Fruit fly (Drosophila melanogaster) whole organism, embryonic: ENCODE measurements around the gene Grip84.

Experiments
- Awh ChIP-seq: fragments of 200-800 bp; sonication (Bioruptor generic); IDR thresholded peaks from 2 replicates; pipeline ENCODE4, ENCODE4 v1.3.6; 2022; ENCODE audit warnings: missing biosample characterization, missing genetic modification characterization
- CG10267 ChIP-seq: fragments of 200-800 bp; sonication (Bioruptor generic); optimal IDR thresholded peaks from 2 replicates; lab custom pipeline; 2018; ENCODE audit warnings: missing biosample characterization, mild to moderate bottlenecking, missing genetic modification characterization, moderate library complexity
- CG10959 ChIP-seq: fragments of 200-800 bp; sonication (Bioruptor generic); IDR thresholded peaks from 2 replicates; pipeline ENCODE4 v1.3.6; 2022; ENCODE audit warnings: missing biosample characterization, missing genetic modification characterization
- CG11560 ChIP-seq: fragments of 200-800 bp; sonication (Bioruptor generic); IDR thresholded peaks from 3 replicates; pipeline ENCODE4 v1.3.6; 2022; ENCODE audit warnings: missing biosample characterization, missing genetic modification characterization
- CG13287 ChIP-seq: fragments of 200-800 bp; sonication (Bioruptor generic); IDR thresholded peaks from 2 replicates; pipeline ENCODE4 v1.3.6; 2022; ENCODE audit warnings: missing biosample characterization, missing genetic modification characterization; ENCODE audit not compliant: partially characterized antibody
- CG15011 ChIP-seq: fragments of 200-800 bp; sonication (Bioruptor generic); optimal IDR thresholded peaks from 3 replicates; lab custom pipeline; 2018; ENCODE audit warnings: missing biosample characterization, mild to moderate bottlenecking, missing genetic modification characterization
- CG15514 ChIP-seq: fragments of 200-800 bp; sonication (Bioruptor generic); optimal IDR thresholded peaks from 3 replicates; lab custom pipeline; 2017; ENCODE audit warnings: missing biosample characterization, missing genetic modification characterization, mild to moderate bottlenecking, moderate library complexity, missing genetic modification reagents
- CG17568 ChIP-seq: fragments of 200-800 bp; sonication (Bioruptor generic); optimal IDR thresholded peaks from 2 replicates; lab custom pipeline; 2018; ENCODE audit warnings: missing biosample characterization, mild to moderate bottlenecking, missing genetic modification characterization, moderate library complexity
- CG17802 ChIP-seq: fragments of 200-800 bp; sonication (Bioruptor generic); optimal IDR thresholded peaks from 2 replicates; lab custom pipeline; 2018; ENCODE audit warnings: missing biosample characterization, mild to moderate bottlenecking, missing genetic modification characterization, moderate library complexity
- CG18262 ChIP-seq: fragments of 200-800 bp; optimal IDR thresholded peaks from 3 replicates; lab custom pipeline; 2019; ENCODE audit warnings: missing biosample characterization, mild to moderate bottlenecking, missing genetic modification characterization, moderate library complexity
- CG4282 ChIP-seq: fragments of 200-800 bp; sonication (Bioruptor generic); optimal IDR thresholded peaks from 2 replicates; lab custom pipeline; 2016; ENCODE audit warnings: missing biosample characterization, missing genetic modification characterization
- CG43689 ChIP-seq: fragments of 200-800 bp; sonication (Bioruptor generic); IDR thresholded peaks from 2 replicates; pipeline ENCODE4 v1.3.6; 2022; ENCODE audit warnings: missing biosample characterization, missing genetic modification characterization
- CG4707 ChIP-seq: fragments of 200-800 bp; sonication (Bioruptor generic); optimal IDR thresholded peaks from 2 replicates; lab custom pipeline; 2018; ENCODE audit warnings: missing biosample characterization, mild to moderate bottlenecking, missing genetic modification characterization, moderate library complexity
- CG4730 ChIP-seq: fragments of 200-800 bp; sonication (Bioruptor generic); IDR thresholded peaks from 2 replicates; pipeline ENCODE4 v1.3.6; 2022; ENCODE audit warnings: missing biosample characterization, missing genetic modification characterization
- CG5180 ChIP-seq: fragments of 200-800 bp; sonication (Bioruptor generic); optimal IDR thresholded peaks from 3 replicates; lab custom pipeline; 2017; ENCODE audit warnings: missing biosample characterization, missing genetic modification characterization, mild to moderate bottlenecking, moderate library complexity, missing genetic modification reagents
- CG5953 ChIP-seq: fragments of 200-800 bp; sonication (Bioruptor generic); IDR thresholded peaks from 2 replicates; pipeline ENCODE4 v1.3.6; 2022; ENCODE audit warnings: missing biosample characterization, missing genetic modification characterization
- CG6791 ChIP-seq: fragments of 200-800 bp; sonication (Bioruptor generic); IDR thresholded peaks from 3 replicates; pipeline ENCODE4 v1.3.6; 2022; ENCODE audit warnings: missing biosample characterization, missing genetic modification characterization; ENCODE audit not compliant: partially characterized antibody
- CkIIα-i1 ChIP-seq: fragments of 200-800 bp; sonication (Bioruptor generic); IDR thresholded peaks from 2 replicates; pipeline ENCODE4 v1.3.6; 2022; ENCODE audit warnings: missing biosample characterization, missing genetic modification characterization
- ERR ChIP-seq: fragments of 200-800 bp; sonication (Bioruptor generic); optimal IDR thresholded peaks from 2 replicates; lab custom pipeline; 2016; ENCODE audit warnings: missing biosample characterization, missing genetic modification characterization
- GATAe ChIP-seq: fragments of 200-800 bp; sonication (Bioruptor generic); conservative IDR thresholded peaks from 2 replicates; pipeline ENCODE4 v1.3.6; 2022; ENCODE audit warnings: missing biosample characterization, missing genetic modification characterization
- HmgZ ChIP-seq: fragments of 200-800 bp; sonication (Bioruptor generic); optimal IDR thresholded peaks from 2 replicates; lab custom pipeline; 2018; ENCODE audit warnings: missing biosample characterization, mild to moderate bottlenecking, missing genetic modification characterization
- Hr78 ChIP-seq, 2 experiments: fragments of 200-800 bp in 1 of 2; fragments of >200 bp in 1 of 2; sonication (Bioruptor generic) in 1 of 2; optimal IDR thresholded peaks; 2 replicates each; lab custom pipeline; 2017 to 2019; ENCODE audit warnings: missing biosample characterization in 2 of 2, missing genetic modification characterization in 2 of 2, mild to moderate bottlenecking in 1 of 2, moderate library complexity in 1 of 2
- Lpt ChIP-seq: fragments of >200 bp; optimal IDR thresholded peaks from 2 replicates; lab custom pipeline; 2018; ENCODE audit warnings: missing biosample characterization, missing genetic modification characterization
- Mrtf ChIP-seq: fragments of 200-800 bp; sonication (Bioruptor generic); IDR thresholded peaks from 3 replicates; pipeline ENCODE4 v1.3.6; 2022; ENCODE audit warnings: missing biosample characterization, missing genetic modification characterization
- Ssrp ChIP-seq: fragments of 200-800 bp; sonication (Bioruptor generic); optimal IDR thresholded peaks from 2 replicates; lab custom pipeline; 2018; ENCODE audit warnings: missing biosample characterization, mild to moderate bottlenecking, missing genetic modification characterization, moderate library complexity
- ac ChIP-seq: fragments of 200-800 bp; sonication (Bioruptor generic); optimal IDR thresholded peaks from 3 replicates; lab custom pipeline; 2017; ENCODE audit warnings: missing biosample characterization, mild to moderate bottlenecking, missing genetic modification characterization
- ara ChIP-seq: fragments of 200-800 bp; sonication (Bioruptor generic); IDR thresholded peaks from 2 replicates; pipeline ENCODE4 v1.3.6; 2022; ENCODE audit warnings: missing biosample characterization, missing genetic modification characterization
- bowl ChIP-seq: fragments of 200-800 bp; sonication (Bioruptor generic); IDR thresholded peaks from 2 replicates; pipeline ENCODE4 v1.3.6; 2022; ENCODE audit warnings: missing biosample characterization, missing genetic modification characterization
- bsh ChIP-seq, 2 experiments: fragments of 200-800 bp; sonication (Bioruptor generic); optimal IDR thresholded peaks; 2 replicates each; lab custom pipeline; 2017 to 2018; ENCODE audit warnings: mild to moderate bottlenecking in 2 of 2, missing biosample characterization in 2 of 2, missing genetic modification characterization in 2 of 2, moderate library complexity in 1 of 2
- caup ChIP-seq: fragments of 200-800 bp; sonication (Bioruptor generic); optimal IDR thresholded peaks from 3 replicates; lab custom pipeline; 2017; ENCODE audit warnings: missing biosample characterization, mild to moderate bottlenecking, missing genetic modification characterization, moderate library complexity; ENCODE audit not compliant: severe bottlenecking
- chinmo ChIP-seq: fragments of 200-800 bp; sonication (Bioruptor generic); IDR thresholded peaks from 4 replicates; pipeline ENCODE4 v1.3.6; 2022; ENCODE audit warnings: missing biosample characterization, missing genetic modification characterization; ENCODE audit not compliant: partially characterized antibody
- disco-r ChIP-seq: fragments of 200-800 bp; sonication (Bioruptor generic); optimal IDR thresholded peaks from 2 replicates; lab custom pipeline; 2016; ENCODE audit warnings: missing biosample characterization, missing genetic modification characterization
- ems ChIP-seq: fragments of 200-800 bp; sonication (Bioruptor generic); optimal IDR thresholded peaks from 3 replicates; lab custom pipeline; 2016; ENCODE audit warnings: missing biosample characterization, missing genetic modification characterization
- eve ChIP-seq, 2 experiments: fragments of >200 bp; optimal IDR thresholded peaks; 2 replicates each; lab custom pipeline; 2017; ENCODE audit warnings: missing biosample characterization in 2 of 2, missing genetic modification characterization in 2 of 2
- fd3F ChIP-seq: fragments of 200-800 bp; sonication (Bioruptor generic); optimal IDR thresholded peaks from 2 replicates; lab custom pipeline; 2018; ENCODE audit warnings: missing biosample characterization, mild to moderate bottlenecking, missing genetic modification characterization, moderate library complexity
- fd96Cb ChIP-seq: fragments of 200-800 bp; sonication (Bioruptor generic); optimal IDR thresholded peaks from 2 replicates; lab custom pipeline; 2018; ENCODE audit warnings: missing biosample characterization, mild to moderate bottlenecking, missing genetic modification characterization, moderate library complexity
- fru ChIP-seq: fragments of >200 bp; optimal IDR thresholded peaks from 2 replicates; lab custom pipeline; 2017
- hb ChIP-seq: fragments of 200-800 bp; sonication (Bioruptor generic); IDR thresholded peaks from 3 replicates; pipeline ENCODE4 v1.3.6; 2022; ENCODE audit warnings: missing biosample characterization, missing genetic modification characterization; ENCODE audit not compliant: partially characterized antibody
- kni ChIP-seq: fragments of 200-800 bp; sonication (Bioruptor generic); optimal IDR thresholded peaks from 3 replicates; lab custom pipeline; 2017; ENCODE audit warnings: mild to moderate bottlenecking, missing biosample characterization, missing genetic modification reagents, missing genetic modification characterization
- maf-S ChIP-seq: fragments of 200-800 bp; sonication (Bioruptor generic); optimal IDR thresholded peaks from 2 replicates; lab custom pipeline; 2016; ENCODE audit warnings: missing biosample characterization, missing genetic modification characterization
- mam ChIP-seq: fragments of 200-800 bp; sonication (Bioruptor generic); optimal IDR thresholded peaks from 3 replicates; lab custom pipeline; 2016; ENCODE audit warnings: missing biosample characterization, missing genetic modification characterization
- org-1 ChIP-seq: fragments of 200-800 bp; sonication (Bioruptor generic); optimal IDR thresholded peaks from 2 replicates; lab custom pipeline; 2017; ENCODE audit warnings: missing biosample characterization, missing genetic modification characterization
- peb ChIP-seq: fragments of 200-800 bp; sonication (Bioruptor generic); IDR thresholded peaks from 2 replicates; pipeline ENCODE4 v1.3.6; 2022; ENCODE audit warnings: missing biosample characterization, missing genetic modification characterization
- pum ChIP-seq: fragments of 200-800 bp; sonication (Bioruptor generic); optimal IDR thresholded peaks from 2 replicates; lab custom pipeline; 2016; ENCODE audit warnings: missing biosample characterization, missing genetic modification characterization
- sens-2 ChIP-seq: fragments of 200-800 bp; sonication (Bioruptor generic); IDR thresholded peaks from 2 replicates; pipeline ENCODE4 v1.3.6; 2022; ENCODE audit warnings: missing biosample characterization, missing genetic modification characterization
- stc ChIP-seq: fragments of 200-800 bp; sonication (Bioruptor generic); IDR thresholded peaks from 2 replicates; pipeline ENCODE4 v1.3.6; 2022; ENCODE audit warnings: missing biosample characterization, missing genetic modification characterization
- trem ChIP-seq: fragments of 200-800 bp; optimal IDR thresholded peaks from 3 replicates; lab custom pipeline; 2019; ENCODE audit warnings: missing biosample characterization, mild to moderate bottlenecking, missing genetic modification characterization, moderate library complexity
- tup ChIP-seq: fragments of 200-800 bp; sonication (Bioruptor generic); optimal IDR thresholded peaks from 2 replicates; lab custom pipeline; 2016; ENCODE audit warnings: missing biosample characterization, mild to moderate bottlenecking, missing genetic modification characterization, moderate library complexity
- wek ChIP-seq: fragments of 200-800 bp; sonication (Bioruptor generic); optimal IDR thresholded peaks from 3 replicates; lab custom pipeline; 2018; ENCODE audit warnings: missing biosample characterization, mild to moderate bottlenecking, missing genetic modification characterization, moderate library complexity
- yki ChIP-seq: fragments of >200 bp; optimal IDR thresholded peaks from 3 replicates; lab custom pipeline; 2018

Grip84 gene

DNA sequence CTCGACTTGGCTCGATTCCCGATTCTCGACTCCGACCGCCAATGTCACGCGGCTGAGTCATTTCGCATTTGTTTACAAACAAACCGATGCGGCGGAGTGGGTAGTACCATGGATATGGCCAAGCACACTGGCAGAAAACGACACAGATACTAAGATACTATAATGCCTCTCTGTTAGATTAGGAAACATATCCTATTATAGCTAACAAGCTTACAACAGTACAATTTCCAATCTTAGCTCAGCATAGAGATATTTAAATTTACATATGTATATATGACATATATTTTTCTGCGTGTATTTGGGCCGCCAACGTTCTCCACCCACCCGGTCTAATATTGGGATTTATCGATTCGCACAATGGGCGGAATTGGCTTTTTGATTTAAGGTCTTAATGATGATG lies 38.4 kb upstream of the Grip84 start (continued):
- TF ChIP-seq CG11560 (tag; lab: Robert Waterston, UW): peak; percentile 56; the same call in 2 of the 3 replicates
- TF ChIP-seq sens-2 (GFP tag; lab: Robert Waterston, UW): peak; percentile 62; the same call in 1 of the 2 replicates
- TF ChIP-seq Awh (GFP tag; lab: Robert Waterston, UW): 0 out of 2 replicates have a peak, but pooled peaks have one; percentile 55
- no peak for TF ChIP-seq kni (GFP tag; lab: Kevin White, UChicago)
- peak; percentile 72; the same call in 1 of the 3 replicates for TF ChIP-seq Mrtf (GFP tag; lab: Robert Waterston, UW)
- no peak for TF ChIP-seq eve (GFP tag; optimal IDR thresholded peaks at IDR 0.05; lab: Kevin White, UChicago)
- TF ChIP-seq org-1 (GFP tag; lab: Kevin White, UChicago): peak; percentile 66
- TF ChIP-seq CG15011 (GFP tag; lab: Kevin White, UChicago): peak; percentile 55
- peak; percentile 40; the same call in 1 of the 2 replicates for TF ChIP-seq peb
- peak; percentile 5 for TF ChIP-seq CG17802 (tag; lab: Kevin White, UChicago)
- no peak for TF ChIP-seq CG13287 (GFP tag; lab: Robert Waterston, UW)
- TF ChIP-seq Lpt: no peak
- peak; percentile 44; the same call in 1 of the 2 replicates for TF ChIP-seq stc (GFP tag; lab: Robert Waterston, UW)
- peak; percentile 56 to 70 for TF ChIP-seq bsh (GFP tag; optimal IDR thresholded peaks at IDR 0.05; lab: Kevin White, UChicago)
- TF ChIP-seq CkIIα-i1 (GFP tag; lab: Robert Waterston, UW): 0 out of 2 replicates have a peak, but pooled peaks have one; percentile 16
- no peak for TF ChIP-seq yki
- peak; percentile 36 for TF ChIP-seq CG5180 (GFP tag; lab: Kevin White, UChicago)
- no peak for TF ChIP-seq wek (GFP tag; lab: Kevin White, UChicago)
- TF ChIP-seq fd96Cb: peak; percentile 60
- TF ChIP-seq tup (GFP tag; lab: Kevin White, UChicago): no peak
- peak; percentile 20; the same call in 1 of the 2 replicates for TF ChIP-seq ara
- TF ChIP-seq mam (GFP tag; lab: Kevin White, UChicago): peak; percentile 75
- peak; percentile 85 for TF ChIP-seq caup (GFP tag; lab: Kevin White, UChicago)
- peak; percentile 2 for TF ChIP-seq maf-S
- peak; percentile 59 for TF ChIP-seq CG10267
- peak; percentile 49 for TF ChIP-seq pum (GFP tag; lab: Kevin White, UChicago)
- 0 out of 2 replicates have a peak, but pooled peaks have one; percentile 24 for TF ChIP-seq bowl
- peak; percentile 62 for TF ChIP-seq CG4730 (GFP tag; lab: Robert Waterston, UW)
- peak; percentile 53 for TF ChIP-seq Ssrp (tag; lab: Kevin White, UChicago)
- TF ChIP-seq HmgZ (tag; lab: Kevin White, UChicago): peak; percentile 76
- peak; percentile 50 for TF ChIP-seq trem (tag; lab: Kevin White, UChicago)
- peak; percentile 57 for TF ChIP-seq ems (GFP tag; lab: Kevin White, UChicago)
- TF ChIP-seq GATAe (GFP tag; lab: Robert Waterston, UW): no peak
- TF ChIP-seq ERR: no peak
- TF ChIP-seq fru (lab: Kevin White, UChicago): no peak
- TF ChIP-seq ac (GFP tag; lab: Kevin White, UChicago): no peak
- TF ChIP-seq hb (GFP tag; lab: Robert Waterston, UW): no peak
- TF ChIP-seq CG6791 (GFP tag; lab: Robert Waterston, UW): no peak
- peak; percentile 71 for TF ChIP-seq fd3F (GFP tag; lab: Kevin White, UChicago)
- no peak for TF ChIP-seq chinmo
- peak; percentile 73 for TF ChIP-seq CG10959
- TF ChIP-seq CG4282 (GFP tag; lab: Kevin White, UChicago): no peak
- no peak for TF ChIP-seq Hr78 (GFP tag; optimal IDR thresholded peaks at IDR 0.05; lab: Kevin White, UChicago)
- TF ChIP-seq disco-r (GFP tag; lab: Kevin White, UChicago): no peak
- peak; percentile 58 for TF ChIP-seq CG15514 (GFP tag; lab: Kevin White, UChicago)
- peak; percentile 18 for TF ChIP-seq CG17568 (GFP tag; lab: Kevin White, UChicago)
- peak; percentile 13 for TF ChIP-seq CG4707 (GFP tag; lab: Kevin White, UChicago)
- no peak for TF ChIP-seq CG43689 (GFP tag; lab: Robert Waterston, UW)
- peak; percentile 65 for TF ChIP-seq CG18262 (tag; lab: Kevin White, UChicago)
- TF ChIP-seq CG5953 (GFP tag; lab: Robert Waterston, UW): peak; percentile 61
